Worm (Caenorhabditis elegans): ENCODE measurements around the gene Y62H9A.2.

Gene Y62H9A.2

ce11 chrX:11913824-11914223 lies 35.8 kb upstream of the Y62H9A.2 start, which contains the start of gene Y62H9A.12:
TSS of gene Y62H9A.12 (plus strand) at chrX:11914124.
- no peak for TF ChIP-seq nhr-12 (tag; optimal IDR thresholded peaks at IDR 0.05)
- TF ChIP-seq fos-1 (tag; optimal IDR thresholded peaks at IDR 0.05): no peak
- no peak for TF ChIP-seq fkh-8 (tag; optimal IDR thresholded peaks at IDR 0.05)
- TF ChIP-seq rnt-1 (tag; optimal IDR thresholded peaks at IDR 0.05): no peak
- no peak for TF ChIP-seq irx-1 (tag; optimal IDR thresholded peaks at IDR 0.05)
- no peak for TF ChIP-seq nhr-20 (tag; optimal IDR thresholded peaks at IDR 0.05)
- no peak for TF ChIP-seq nhr-76 (tag; optimal IDR thresholded peaks at IDR 0.05)
- no peak for TF ChIP-seq ceh-82 (tag; optimal IDR thresholded peaks at IDR 0.05)
- TF ChIP-seq tlp-1 (tag; optimal IDR thresholded peaks at IDR 0.05): no peak
- TF ChIP-seq unc-30 (tag; optimal IDR thresholded peaks at IDR 0.05): no peak
- no peak for TF ChIP-seq egl-13 (tag; optimal IDR thresholded peaks at IDR 0.05)
- TF ChIP-seq ztf-4 (tag; optimal IDR thresholded peaks at IDR 0.05): no peak
- TF ChIP-seq mef-2 (tag; optimal IDR thresholded peaks at IDR 0.05): no peak
- no peak for TF ChIP-seq ces-1 (GFP tag; optimal IDR thresholded peaks at IDR 0.05)
- no peak for TF ChIP-seq snu-23 (GFP tag; optimal IDR thresholded peaks at IDR 0.05)
- TF ChIP-seq aly-2 (tag; optimal IDR thresholded peaks at IDR 0.05): no peak

ce11 chrX:11910046-11910445 lies 32.0 kb upstream of the Y62H9A.2 start, which contains the start of gene Y62H9A.15:
TSS of gene Y62H9A.15 (minus strand) at chrX:11910145.
- TF ChIP-seq lir-3 (tag; optimal IDR thresholded peaks at IDR 0.05; ENCODE audit: poor library complexity) (no peak), hpl-2 (GFP tag; optimal IDR thresholded peaks at IDR 0.05) (no peak), ztf-4 (tag; optimal IDR thresholded peaks at IDR 0.05) (no peak), C34B4.2 (tag; optimal IDR thresholded peaks at IDR 0.05) (no peak), elt-2 (tag; optimal IDR thresholded peaks at IDR 0.05) (peak; percentile 13), nhr-237 (tag; optimal IDR thresholded peaks at IDR 0.05) (no peak), nhr-76 (tag; optimal IDR thresholded peaks at IDR 0.05) (no peak), nhr-20 (tag; optimal IDR thresholded peaks at IDR 0.05) (peak; percentile 1), nhr-47 (tag; optimal IDR thresholded peaks at IDR 0.05) (no peak), unc-130 (tag; optimal IDR thresholded peaks at IDR 0.05) (no peak), zip-4 (GFP tag; optimal IDR thresholded peaks at IDR 0.05) (no peak), elt-3 (tag; optimal IDR thresholded peaks at IDR 0.05) (peak in 1 of 6 experiments; percentile 5), lin-35 (GFP tag; optimal IDR thresholded peaks at IDR 0.05) (peak in 1 of 2 experiments; percentile 9), rnt-1 (tag; optimal IDR thresholded peaks at IDR 0.05) (no peak)

- TF ChIP-seq nhr-71 (tag; optimal IDR thresholded peaks at IDR 0.05) (peak; percentile 14), mep-1 (tag; optimal IDR thresholded peaks at IDR 0.05) (no peak), ztf-11 (tag; optimal IDR thresholded peaks at IDR 0.05) (no peak), fkh-10 (GFP tag; optimal IDR thresholded peaks at IDR 0.05) (no peak), snpc-4 (tag; optimal IDR thresholded peaks at IDR 0.05) (no peak), nhr-19 (GFP tag; conservative IDR thresholded peaks at IDR 0.05) (no peak), ama-1 (optimal IDR thresholded peaks at IDR 0.05) (no peak), swsn-7 (tag; optimal IDR thresholded peaks at IDR 0.05) (no peak), mdl-1 (tag; optimal IDR thresholded peaks at IDR 0.05) (no peak), aha-1 (tag; optimal IDR thresholded peaks at IDR 0.05) (no peak), dpl-1 (GFP tag; optimal IDR thresholded peaks at IDR 0.05) (no peak), vab-15 (tag; optimal IDR thresholded peaks at IDR 0.05) (no peak), skn-1 (tag; optimal IDR thresholded peaks at IDR 0.05) (no peak), ztf-4 (tag; optimal IDR thresholded peaks at IDR 0.05) (no peak), fos-1 (tag; optimal IDR thresholded peaks at IDR 0.05) (no peak), mef-2 (tag; optimal IDR thresholded peaks at IDR 0.05) (no peak), dsc-1 (tag; optimal IDR thresholded peaks at IDR 0.05) (peak; percentile 44), ces-1 (GFP tag; optimal IDR thresholded peaks at IDR 0.05) (no peak), elt-2 (tag; optimal IDR thresholded peaks at IDR 0.05) (peak; percentile 90), nhr-20 (tag; optimal IDR thresholded peaks at IDR 0.05) (no peak)
Measured at ce11 chrX:11909168-11909567, 31.2 kb upstream of the Y62H9A.2 start.
